Worm (Caenorhabditis elegans): ENCODE results near the gene K01A2.4.

The K01A2.4 gene

DNA sequence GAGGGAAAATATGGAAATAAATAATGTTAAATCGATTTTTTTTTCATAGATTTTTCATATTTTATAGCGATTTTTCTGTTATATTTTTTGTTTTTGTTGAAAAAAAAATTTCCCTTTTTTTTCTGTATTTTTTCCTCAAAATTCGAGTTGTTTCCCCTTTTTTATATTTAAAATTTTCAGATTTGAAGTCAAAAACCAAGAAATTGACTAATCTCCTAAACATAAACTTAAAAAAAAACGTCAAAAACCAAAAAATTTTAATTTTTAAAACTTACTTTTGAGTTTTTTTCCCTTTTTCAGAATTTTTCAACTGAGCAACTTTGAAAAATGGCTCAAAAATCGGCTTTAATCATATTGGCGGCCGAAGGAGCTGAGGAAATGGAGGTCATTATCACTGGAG lies 17.0 kb upstream of the K01A2.4 start, which contains the start of gene djr-1.1:
djr-1.1 (plus strand) TSS at position 301 of the 400 bp plus-strand sequence.
- TF ChIP-seq ceh-45 (GFP tag; IDR thresholded peaks at IDR 0.05) (no peak), T23F11.4 (GFP tag; optimal IDR thresholded peaks at IDR 0.05) (no peak)

- TF ChIP-seq fkh-10 (GFP tag; optimal IDR thresholded peaks at IDR 0.05) = no peak
- no peak for TF ChIP-seq elt-4 (tag; optimal IDR thresholded peaks at IDR 0.05)
- TF ChIP-seq pag-3 (tag; optimal IDR thresholded peaks at IDR 0.05; ENCODE audit: borderline replicate concordance) = no peak
- no peak for TF ChIP-seq ztf-16 (tag; optimal IDR thresholded peaks at IDR 0.05)
- TF ChIP-seq pax-1 (tag; optimal IDR thresholded peaks at IDR 0.05) = no peak
- TF ChIP-seq hlh-13 (GFP tag; optimal IDR thresholded peaks at IDR 0.05) = no peak
- no peak for TF ChIP-seq zip-5 (tag; optimal IDR thresholded peaks at IDR 0.05)
- no peak for TF ChIP-seq ceh-24 (tag; optimal IDR thresholded peaks at IDR 0.05)
- TF ChIP-seq tbx-7 (tag; optimal IDR thresholded peaks at IDR 0.05) = no peak
- TF ChIP-seq elt-2 (tag; optimal IDR thresholded peaks at IDR 0.05) = no peak
- TF ChIP-seq hlh-6 (tag; optimal IDR thresholded peaks at IDR 0.05) = no peak
- TF ChIP-seq pros-1 (tag; optimal IDR thresholded peaks at IDR 0.05) = no peak
- no peak for TF ChIP-seq dmd-4 (tag; optimal IDR thresholded peaks at IDR 0.05; ENCODE audit: borderline replicate concordance)
- no peak for TF ChIP-seq unc-3 (GFP tag; conservative IDR thresholded peaks at IDR 0.05)
- TF ChIP-seq unc-3 (tag; optimal IDR thresholded peaks at IDR 0.05) = no peak
- no peak for TF ChIP-seq odd-2 (tag; optimal IDR thresholded peaks at IDR 0.05)
- no peak for TF ChIP-seq lim-6 (tag; optimal IDR thresholded peaks at IDR 0.05)
- TF ChIP-seq T23F11.4 (GFP tag; optimal IDR thresholded peaks at IDR 0.05) = no peak
Observed at ce11 chrII:294606-295005, 12.6 kb upstream of the K01A2.4 start, which contains the start of gene B0432.11. Gene B0432.11 (minus strand): TSS chrII:294706.

DNA sequence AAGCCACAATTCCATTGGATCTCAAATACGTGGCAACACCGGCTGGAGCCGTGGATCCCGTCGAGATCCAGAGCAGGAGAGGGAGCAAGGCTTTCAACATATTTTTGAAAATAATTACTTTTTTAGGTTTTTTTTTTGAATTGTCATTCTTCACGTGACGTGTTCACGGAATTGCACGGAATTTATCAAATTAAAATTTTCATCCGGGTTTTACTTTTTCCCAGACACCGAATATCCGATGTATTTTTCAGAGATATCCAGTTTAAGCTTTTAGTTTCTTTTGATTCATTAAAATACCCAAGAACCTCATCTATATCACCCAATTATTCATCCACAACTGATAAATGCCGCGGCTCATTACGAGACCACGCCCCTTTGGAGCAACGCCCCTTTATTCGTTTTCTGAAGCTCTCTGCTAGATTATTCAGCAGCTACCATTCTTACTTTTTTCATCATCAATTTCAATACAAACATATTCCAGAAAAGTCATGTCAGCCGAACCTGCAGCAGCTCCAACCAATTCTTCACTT lies 10.3 kb upstream of the K01A2.4 start, which contains the start of the genes clec-117 and B0432.1:
clec-117 (minus strand) TSS at position 101 of the 530 bp plus-strand sequence.
B0432.1 (plus strand) TSS at position 480 of the 530 bp plus-strand sequence.
- TF ChIP-seq ceh-24 (tag; optimal IDR thresholded peaks at IDR 0.05) (no peak), ceh-48 (tag; optimal IDR thresholded peaks at IDR 0.05) (no peak), fax-1 (tag; optimal IDR thresholded peaks at IDR 0.05) (no peak)

ce11 chrII:299684-300083 lies 7.6 kb upstream of the K01A2.4 start, which contains the start of gene K01A2.6:
Gene K01A2.6 (plus strand): TSS chrII:299984.
- TF ChIP-seq C08G9.2 (tag; optimal IDR thresholded peaks at IDR 0.05) (no peak), pros-1 (tag; optimal IDR thresholded peaks at IDR 0.05) (no peak), mec-3 (tag; optimal IDR thresholded peaks at IDR 0.05; ENCODE audit: borderline replicate concordance) (no peak), elt-2 (tag; optimal IDR thresholded peaks at IDR 0.05) (no peak), pax-1 (tag; optimal IDR thresholded peaks at IDR 0.05) (no peak), eyg-1 (tag; optimal IDR thresholded peaks at IDR 0.05) (no peak), ztf-16 (tag; optimal IDR thresholded peaks at IDR 0.05) (no peak), syd-9 (tag; optimal IDR thresholded peaks at IDR 0.05) (no peak), unc-86 (tag; optimal IDR thresholded peaks at IDR 0.05) (no peak), ceh-14 (tag; optimal IDR thresholded peaks at IDR 0.05) (no peak), ceh-30 (tag; optimal IDR thresholded peaks at IDR 0.05) (no peak), sdc-2 (tag; optimal IDR thresholded peaks at IDR 0.05) (no peak), Y22D7AL.16 (tag; optimal IDR thresholded peaks at IDR 0.05) (no peak), C38D4.7 (GFP tag; optimal IDR thresholded peaks at IDR 0.05) (no peak)

ce11 chrII:300977-301772 lies 6.1 kb upstream of the K01A2.4 start, which contains the start of gene K01A2.5:
Gene K01A2.5 (plus strand): TSS chrII:301273.
- TF ChIP-seq elt-4 (tag; optimal IDR thresholded peaks at IDR 0.05) = no peak
- peak; percentile 34 for TF ChIP-seq hlh-30 (tag; optimal IDR thresholded peaks at IDR 0.05; ENCODE audit: insufficient read depth)
- peak; percentile 55 for TF ChIP-seq rnt-1 (tag; optimal IDR thresholded peaks at IDR 0.05)

All from whole organism, late embryonic.